Worm (Caenorhabditis elegans) whole organism, L1 larva: ENCODE results near the gene rbx-1.
A peak's percentile ranks its signal among the peaks of the same experiment; 100 is the strongest.

Source experiments
- F16B12.6 ChIP-seq: fragments of 150-350 bp; optimal IDR thresholded peaks from 2 replicates; lab custom pipeline; 2014; ENCODE audit warnings: missing biosample characterization, missing genetic modification characterization
- Y116A8C.19 ChIP-seq: sonication (generic microtip); optimal IDR thresholded peaks from 2 replicates; lab custom pipeline; 2016; ENCODE audit warnings: missing compliant biosample characterization, missing genetic modification characterization, borderline replicate concordance
- aha-1 ChIP-seq: fragments of 150-350 bp; optimal IDR thresholded peaks from 2 replicates; lab custom pipeline; 2014; ENCODE audit warnings: missing biosample characterization, missing genetic modification characterization
- alr-1 ChIP-seq: fragments of 200-800 bp; sonication (Bioruptor generic); optimal IDR thresholded peaks from 2 replicates; lab custom pipeline; 2018; ENCODE audit warnings: borderline replicate concordance, mild to moderate bottlenecking, missing genetic modification characterization, missing compliant biosample characterization
- aly-2 ChIP-seq: fragments of 150-350 bp; optimal IDR thresholded peaks from 2 replicates; lab custom pipeline; 2014; ENCODE audit warnings: missing biosample characterization, missing genetic modification characterization
- ama-1 ChIP-seq: fragments of 150-350 bp; optimal IDR thresholded peaks from 2 replicates; lab custom pipeline; 2014
- ceh-82 ChIP-seq, 3 experiments: fragments of 150-350 bp in 1 of 3; sonication (generic microtip) in 2 of 3; optimal IDR thresholded peaks; 2 replicates each; lab custom pipeline; 2014 to 2017; ENCODE audit warnings: missing biosample characterization in 3 of 3, missing genetic modification characterization in 3 of 3
- ceh-90 ChIP-seq: sonication (generic microtip); optimal IDR thresholded peaks from 2 replicates; lab custom pipeline; 2016; ENCODE audit warnings: missing genetic modification characterization, missing compliant biosample characterization
- dpl-1 ChIP-seq, 3 experiments: fragments of 150-350 bp in 2 of 3; sonication (generic microtip) in 1 of 3; optimal IDR thresholded peaks; 2 replicates each; lab custom pipeline; 2014 to 2017; ENCODE audit warnings: missing biosample characterization in 3 of 3, missing genetic modification characterization in 3 of 3, missing genetic modification reagents in 3 of 3
- efl-1 ChIP-seq, 4 experiments: fragments of 150-350 bp; optimal IDR thresholded peaks in 3 of 4; peaks in 1 of 4; 1 replicate in 1 of 4; 2 replicates in 3 of 4; lab custom pipeline; 2014; ENCODE audit warnings: missing biosample characterization in 2 of 4, missing genetic modification characterization in 2 of 4, missing genetic modification reagents in 2 of 4
- efl-3 ChIP-seq: fragments of 200-800 bp; sonication (Bioruptor generic); optimal IDR thresholded peaks from 2 replicates; lab custom pipeline; 2018; ENCODE audit warnings: mild to moderate bottlenecking, missing genetic modification characterization, missing compliant biosample characterization
- egl-13 ChIP-seq: sonication (generic microtip); optimal IDR thresholded peaks from 2 replicates; lab custom pipeline; 2016; ENCODE audit warnings: missing genotype, missing genetic modification reagents, missing genetic modification characterization, missing compliant biosample characterization
- egl-27 ChIP-seq, 2 experiments: fragments of 150-350 bp in 1 of 2; sonication (generic microtip); optimal IDR thresholded peaks; 3 replicates each; lab custom pipeline; 2017 to 2018; ENCODE audit warnings: missing biosample characterization in 2 of 2, missing genetic modification characterization in 2 of 2, missing genetic modification reagents in 2 of 2
- elt-2 ChIP-seq: sonication (generic microtip); optimal IDR thresholded peaks from 2 replicates; lab custom pipeline; 2016; ENCODE audit warnings: missing genetic modification characterization, mild to moderate bottlenecking, inconsistent platforms, missing compliant biosample characterization, missing genetic modification reagents
- ets-5 ChIP-seq: fragments of 200-800 bp; sonication (Bioruptor generic); IDR thresholded peaks from 2 replicates; pipeline ENCODE4 v1.3.6; 2022; ENCODE audit warnings: missing genetic modification characterization, missing compliant biosample characterization
- fkh-10 ChIP-seq: sonication (generic microtip); optimal IDR thresholded peaks from 2 replicates; lab custom pipeline; 2017; ENCODE audit warnings: missing biosample characterization, missing genetic modification reagents, missing genetic modification characterization
- fkh-8 ChIP-seq: sonication (generic microtip); optimal IDR thresholded peaks from 2 replicates; lab custom pipeline; 2016; ENCODE audit warnings: mild to moderate bottlenecking, missing genetic modification characterization, missing compliant biosample characterization
- fos-1 ChIP-seq: fragments of 150-350 bp; optimal IDR thresholded peaks from 2 replicates; lab custom pipeline; 2014; ENCODE audit warnings: missing biosample characterization, missing genetic modification characterization
- hlh-4 ChIP-seq: sonication (generic microtip); optimal IDR thresholded peaks from 2 replicates; lab custom pipeline; 2016; ENCODE audit warnings: mild to moderate bottlenecking, missing genetic modification characterization, missing compliant biosample characterization
- lin-14 ChIP-seq: fragments of 200-800 bp; sonication (Bioruptor generic); optimal IDR thresholded peaks from 2 replicates; lab custom pipeline; 2018; ENCODE audit warnings: mild to moderate bottlenecking, missing genetic modification characterization, moderate library complexity, missing compliant biosample characterization
- lin-35 ChIP-seq, 2 experiments: fragments of 150-350 bp; optimal IDR thresholded peaks; 2 replicates each; lab custom pipeline; 2014; ENCODE audit warnings: missing biosample characterization in 2 of 2, missing genetic modification characterization in 2 of 2, missing genetic modification reagents in 2 of 2
- lin-39 ChIP-seq: fragments of 150-350 bp; optimal IDR thresholded peaks from 2 replicates; lab custom pipeline; 2014; ENCODE audit warnings: missing biosample characterization, missing genetic modification reagents, missing genetic modification characterization
- lsy-2 ChIP-seq, 2 experiments: fragments of 150-350 bp; optimal IDR thresholded peaks; 2 replicates each; lab custom pipeline; 2014; ENCODE audit warnings: missing biosample characterization in 2 of 2, missing genetic modification characterization in 2 of 2
- mdl-1 ChIP-seq, 2 experiments: fragments of 150-350 bp; optimal IDR thresholded peaks; 2 replicates each; lab custom pipeline; 2014 to 2017; ENCODE audit warnings: missing biosample characterization in 2 of 2, missing genetic modification characterization in 2 of 2, inconsistent platforms in 1 of 2
- mep-1 ChIP-seq: fragments of 150-350 bp; optimal IDR thresholded peaks from 2 replicates; lab custom pipeline; 2014; ENCODE audit warnings: missing biosample characterization, missing genetic modification characterization
- nhr-11 ChIP-seq: fragments of 150-350 bp; optimal IDR thresholded peaks from 2 replicates; lab custom pipeline; 2014; ENCODE audit warnings: missing biosample characterization, missing genetic modification characterization
- nhr-12 ChIP-seq: sonication (generic microtip); optimal IDR thresholded peaks from 2 replicates; lab custom pipeline; 2017; ENCODE audit warnings: missing biosample characterization, missing genetic modification characterization
- nhr-71 ChIP-seq: sonication (generic microtip); optimal IDR thresholded peaks from 2 replicates; lab custom pipeline; 2016; ENCODE audit warnings: mild to moderate bottlenecking, missing genetic modification characterization, moderate library complexity, missing compliant biosample characterization
- nhr-77 ChIP-seq: fragments of 150-350 bp; optimal IDR thresholded peaks from 2 replicates; lab custom pipeline; 2014; ENCODE audit warnings: missing biosample characterization, missing genetic modification characterization
- pag-3 ChIP-seq: sonication (generic microtip); optimal IDR thresholded peaks from 2 replicates; lab custom pipeline; 2017; ENCODE audit warnings: missing genetic modification characterization, mild to moderate bottlenecking, missing compliant biosample characterization, antibody characterized with exemption, borderline replicate concordance; ENCODE audit not compliant: insufficient read depth
- pax-3 ChIP-seq: fragments of 200-800 bp; sonication (Bioruptor generic); optimal IDR thresholded peaks from 2 replicates; lab custom pipeline; 2018; ENCODE audit warnings: mild to moderate bottlenecking, missing genetic modification characterization, moderate library complexity, missing compliant biosample characterization
- pqm-1 ChIP-seq: sonication (generic microtip); optimal IDR thresholded peaks from 3 replicates; lab custom pipeline; 2017; ENCODE audit warnings: missing biosample characterization, missing genetic modification characterization
- snpc-4 ChIP-seq: fragments of 150-350 bp; optimal IDR thresholded peaks from 2 replicates; lab custom pipeline; 2014; ENCODE audit warnings: missing biosample characterization, missing genetic modification characterization
- snu-23 ChIP-seq: sonication (generic microtip); optimal IDR thresholded peaks from 2 replicates; lab custom pipeline; 2016; ENCODE audit warnings: missing genetic modification characterization, missing compliant biosample characterization
- swsn-7 ChIP-seq: sonication (generic microtip); optimal IDR thresholded peaks from 2 replicates; lab custom pipeline; 2016; ENCODE audit warnings: missing genetic modification characterization, missing compliant biosample characterization
- tbx-2 ChIP-seq: sonication (generic microtip); optimal IDR thresholded peaks from 2 replicates; lab custom pipeline; 2016; ENCODE audit warnings: missing genetic modification characterization, missing compliant biosample characterization
- ztf-11 ChIP-seq, 2 experiments: sonication (generic microtip); optimal IDR thresholded peaks; 2 replicates each; lab custom pipeline; 2016 to 2017; ENCODE audit warnings: missing genetic modification characterization in 2 of 2, missing biosample characterization in 1 of 2, missing compliant biosample characterization in 1 of 2

Gene rbx-1

ce11 chrV:9677977-9678376 is 12.3 kb downstream of the rbx-1 start, which contains the start of gene cthd-1:
cthd-1 (plus strand) TSS chrV:9678277.
- TF ChIP-seq aly-2 (tag; lab: Kevin White, UChicago), result no peak
- no peak for TF ChIP-seq egl-13
- no peak for TF ChIP-seq ama-1
- TF ChIP-seq hlh-4, result no peak
- TF ChIP-seq pag-3 (tag; lab: Kevin White, UChicago), result no peak
- TF ChIP-seq mdl-1 (tag; optimal IDR thresholded peaks at IDR 0.05; lab: Kevin White, UChicago), result no peak
- TF ChIP-seq nhr-12 (tag; lab: Kevin White, UChicago), result no peak
- no peak for TF ChIP-seq dpl-1 (GFP tag; optimal IDR thresholded peaks at IDR 0.05; lab: Kevin White, UChicago)
- TF ChIP-seq Y116A8C.19 (tag; lab: Kevin White, UChicago), result no peak
- TF ChIP-seq ceh-90, result no peak
- no peak for TF ChIP-seq mep-1
- TF ChIP-seq F16B12.6 (tag; lab: Kevin White, UChicago), result no peak

DNA sequence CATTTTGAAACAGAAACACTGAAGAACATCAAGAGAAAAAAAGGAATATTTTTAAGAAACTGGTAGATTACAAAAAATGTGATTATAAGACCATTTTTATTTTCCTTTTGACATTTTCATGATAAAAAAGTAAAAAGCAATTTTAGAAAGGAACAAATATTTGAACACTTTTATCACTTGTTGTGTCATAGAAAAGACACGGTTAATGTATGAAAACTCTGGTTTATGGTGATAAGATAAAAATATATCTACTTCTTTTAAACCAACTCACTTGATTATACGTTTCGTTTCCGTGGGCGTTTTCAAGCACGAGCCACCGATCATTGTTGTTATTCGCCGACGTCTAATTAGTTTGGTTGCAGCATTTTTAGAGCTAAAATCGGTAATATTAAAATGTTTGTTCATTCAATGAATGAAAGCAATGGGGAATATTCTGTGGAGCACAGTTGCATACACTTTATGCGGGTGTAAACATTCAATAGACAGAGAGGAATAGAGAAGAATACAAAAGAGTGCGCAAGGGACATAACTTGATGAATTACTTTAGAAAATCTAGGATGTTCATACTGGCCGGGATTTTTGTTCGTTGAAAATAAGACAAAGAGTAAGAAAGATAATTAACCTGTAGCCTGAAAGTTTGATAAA is 17.0 kb downstream of the rbx-1 start, which contains the start of gene sulp-8:
Gene sulp-8, minus strand, starts transcription at position 469 of the 645 bp plus-strand sequence.
- no peak for TF ChIP-seq ztf-11 (tag; optimal IDR thresholded peaks at IDR 0.05; lab: Kevin White, UChicago)
- no peak for TF ChIP-seq pax-3 (tag; lab: Kevin White, UChicago)
- peak; percentile 33 for TF ChIP-seq elt-2 (tag; lab: Kevin White, UChicago)
- TF ChIP-seq lin-35 (GFP tag; optimal IDR thresholded peaks at IDR 0.05; lab: Kevin White, UChicago), result peak in 1 of 2 experiments; percentile 13
- TF ChIP-seq dpl-1 (GFP tag; optimal IDR thresholded peaks at IDR 0.05; lab: Kevin White, UChicago), result peak in 1 of 3 experiments; percentile 12

DNA sequence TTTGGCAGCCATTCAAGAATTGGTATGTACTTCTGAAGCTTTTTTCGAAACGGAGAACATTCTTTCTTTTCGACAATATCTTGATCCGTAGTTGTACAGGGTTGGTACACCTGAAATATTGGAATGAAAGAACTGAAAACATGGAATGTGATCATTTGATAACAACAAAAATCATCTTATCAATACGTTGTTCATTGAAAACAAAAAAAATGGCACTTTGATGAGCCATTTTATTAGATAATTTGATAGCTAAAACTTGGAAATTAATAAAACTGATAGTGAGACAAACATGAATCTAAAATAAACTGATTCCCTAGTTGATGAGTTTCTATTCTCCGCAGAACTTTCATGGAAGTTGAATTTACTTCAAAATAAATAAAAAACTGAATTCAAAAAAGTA is 17.8 kb downstream of the rbx-1 start:
- TF ChIP-seq egl-27 (tag; optimal IDR thresholded peaks at IDR 0.05; lab: Kevin White, UChicago) (no peak), elt-2 (tag; lab: Kevin White, UChicago) (peak; percentile 49), dpl-1 (GFP tag; optimal IDR thresholded peaks at IDR 0.05; lab: Kevin White, UChicago) (no peak)

- TF ChIP-seq lin-14 (GFP tag; lab: Kevin White, UChicago) (peak; percentile 49), nhr-11 (no peak)
Observed at ce11 chrV:9666394-9666793, 23.9 kb downstream of the rbx-1 start, which contains the start of gene ZK287.1. ZK287.1 (plus strand) TSS chrV:9666694.

ce11 chrV:9664620-9665019 is 25.7 kb downstream of the rbx-1 start:
- TF ChIP-seq lin-35 (GFP tag; optimal IDR thresholded peaks at IDR 0.05; lab: Kevin White, UChicago) (peak in 1 of 2 experiments; percentile 38), alr-1 (tag; lab: Kevin White, UChicago) (no peak), ceh-82 (tag; optimal IDR thresholded peaks at IDR 0.05; lab: Kevin White, UChicago) (peak in 2 of 3 experiments; percentile 36 to 64), ama-1 (no peak), fkh-10 (peak; percentile 68), lsy-2 (tag; optimal IDR thresholded peaks at IDR 0.05; lab: Kevin White, UChicago) (peak in 1 of 2 experiments; percentile 43), lin-39 (tag; lab: Kevin White, UChicago) (no peak), ets-5 (GFP tag; lab: Robert Waterston, UW) (no peak), Y116A8C.19 (tag; lab: Kevin White, UChicago) (no peak), fkh-8 (tag; lab: Kevin White, UChicago) (peak; percentile 71), efl-3 (GFP tag; lab: Kevin White, UChicago) (no peak), fos-1 (tag; lab: Kevin White, UChicago) (no peak), pqm-1 (tag; lab: Kevin White, UChicago) (no peak), egl-27 (tag; optimal IDR thresholded peaks at IDR 0.05; lab: Kevin White, UChicago) (no peak), efl-1 (optimal IDR thresholded peaks at IDR 0.05; lab: Kevin White, UChicago) (peak; percentile 9 to 19), efl-1 (GFP tag; optimal IDR thresholded peaks at IDR 0.05 in 1 of 2; lab: Kevin White, UChicago) (no peak), swsn-7 (tag; lab: Kevin White, UChicago) (peak; percentile 18), ceh-90 (no peak), snu-23 (GFP tag; lab: Kevin White, UChicago) (peak; percentile 13), aha-1 (tag; lab: Kevin White, UChicago) (no peak), tbx-2 (tag; lab: Kevin White, UChicago) (peak; percentile 38), hlh-4 (no peak), nhr-71 (tag; lab: Kevin White, UChicago) (peak; percentile 23), lin-14 (GFP tag; lab: Kevin White, UChicago) (peak; percentile 84), nhr-77 (tag; lab: Kevin White, UChicago) (no peak), dpl-1 (GFP tag; optimal IDR thresholded peaks at IDR 0.05; lab: Kevin White, UChicago) (peak in 1 of 3 experiments; percentile 4), mep-1 (no peak), snpc-4 (tag; lab: Kevin White, UChicago) (no peak)
